Worm (Caenorhabditis elegans) whole organism, mixed stage, embryonic: ENCODE data around the gene F40F8.11.
"Not testable (repeated sequence)": the region's sequence is repeated elsewhere in the genome, so short reads cannot be mapped to it uniquely, and the experiment has no call there.

Experiments used
- M03D4.4 ChIP-seq: sonication (generic microtip); optimal IDR thresholded peaks from 2 replicates; lab custom pipeline; 2017; ENCODE audit warnings: mild to moderate bottlenecking, missing genetic modification characterization, missing compliant biosample characterization
- bed-3 ChIP-seq: fragments of 200-800 bp; sonication (Bioruptor generic); optimal IDR thresholded peaks from 3 replicates; lab custom pipeline; 2018; ENCODE audit warnings: mild to moderate bottlenecking, missing genetic modification characterization, moderate library complexity, missing compliant biosample characterization
- blmp-1 ChIP-seq: fragments of 150-350 bp; optimal IDR thresholded peaks from 2 replicates; lab custom pipeline; 2014; ENCODE audit warnings: missing biosample characterization, missing genetic modification characterization
- ceh-39 ChIP-seq: fragments of 150-350 bp; optimal IDR thresholded peaks from 2 replicates; lab custom pipeline; 2014; ENCODE audit warnings: missing biosample characterization, missing genetic modification characterization
- ceh-43 ChIP-seq: fragments of 200-800 bp; sonication (Bioruptor generic); optimal IDR thresholded peaks from 2 replicates; lab custom pipeline; 2018; ENCODE audit warnings: mild to moderate bottlenecking, missing genetic modification characterization, moderate library complexity, missing compliant biosample characterization
- ceh-83 ChIP-seq: fragments of 200-800 bp; sonication (Bioruptor generic); optimal IDR thresholded peaks from 2 replicates; lab custom pipeline; 2018; ENCODE audit warnings: mild to moderate bottlenecking, missing genetic modification characterization, missing compliant biosample characterization
- ces-1 ChIP-seq: fragments of 150-350 bp; optimal IDR thresholded peaks from 2 replicates; lab custom pipeline; 2014; ENCODE audit warnings: missing biosample characterization, missing genetic modification reagents, missing genetic modification characterization
- cnd-1 ChIP-seq: fragments of 200-800 bp; sonication (Bioruptor generic); optimal IDR thresholded peaks from 2 replicates; lab custom pipeline; 2018; ENCODE audit warnings: mild to moderate bottlenecking, missing genetic modification characterization, missing compliant biosample characterization
- elt-1 ChIP-seq: sonication (generic microtip); optimal IDR thresholded peaks from 2 replicates; lab custom pipeline; 2017; ENCODE audit warnings: missing genetic modification characterization, mild to moderate bottlenecking, missing compliant biosample characterization, antibody characterized with exemption, moderate library complexity, borderline replicate concordance; ENCODE audit not compliant: insufficient read depth
- elt-3 ChIP-seq: fragments of 150-350 bp; optimal IDR thresholded peaks from 2 replicates; lab custom pipeline; 2014; ENCODE audit warnings: missing biosample characterization, missing genetic modification characterization
- flh-1 ChIP-seq: fragments of 200-800 bp; sonication (Bioruptor generic); optimal IDR thresholded peaks from 2 replicates; lab custom pipeline; 2018; ENCODE audit warnings: mild to moderate bottlenecking, missing genetic modification characterization, moderate library complexity, missing compliant biosample characterization
- ham-2 ChIP-seq: fragments of 200-800 bp; sonication (Bioruptor generic); optimal IDR thresholded peaks from 2 replicates; lab custom pipeline; 2018; ENCODE audit warnings: mild to moderate bottlenecking, missing genetic modification characterization, missing compliant biosample characterization
- hlh-1 ChIP-seq: fragments of 150-350 bp; optimal IDR thresholded peaks from 2 replicates; lab custom pipeline; 2014; ENCODE audit warnings: missing biosample characterization, missing genetic modification reagents, missing genetic modification characterization
- lin-32 ChIP-seq: fragments of 200-800 bp; sonication (Bioruptor generic); optimal IDR thresholded peaks from 2 replicates; lab custom pipeline; 2018; ENCODE audit warnings: mild to moderate bottlenecking, missing genetic modification characterization, missing compliant biosample characterization
- lsy-2 ChIP-seq: fragments of 150-350 bp; optimal IDR thresholded peaks from 2 replicates; lab custom pipeline; 2014; ENCODE audit warnings: missing biosample characterization, missing genetic modification characterization
- mab-5 ChIP-seq: fragments of 150-350 bp; optimal IDR thresholded peaks from 2 replicates; lab custom pipeline; 2014; ENCODE audit warnings: missing biosample characterization, missing genetic modification characterization
- mep-1 ChIP-seq: fragments of 150-350 bp; optimal IDR thresholded peaks from 2 replicates; lab custom pipeline; 2017; ENCODE audit warnings: missing biosample characterization, missing genetic modification reagents, missing genetic modification characterization, inconsistent platforms
- mls-2 ChIP-seq: sonication (generic microtip); optimal IDR thresholded peaks from 2 replicates; lab custom pipeline; 2016; ENCODE audit warnings: mild to moderate bottlenecking, missing genetic modification characterization, moderate library complexity, missing compliant biosample characterization
- nhr-237 ChIP-seq: fragments of 150-350 bp; optimal IDR thresholded peaks from 2 replicates; lab custom pipeline; 2014; ENCODE audit warnings: missing biosample characterization, missing genetic modification characterization
- nhr-28 ChIP-seq: fragments of 150-350 bp; optimal IDR thresholded peaks from 2 replicates; lab custom pipeline; 2014; ENCODE audit warnings: missing biosample characterization, missing genetic modification characterization
- pha-4 ChIP-seq: fragments of 150-350 bp; optimal IDR thresholded peaks from 2 replicates; lab custom pipeline; 2018; ENCODE audit warnings: missing biosample characterization, missing genetic modification reagents, missing genetic modification characterization
- sem-2 ChIP-seq: fragments of 200-800 bp; sonication (Bioruptor generic); optimal IDR thresholded peaks from 2 replicates; lab custom pipeline; 2018; ENCODE audit warnings: mild to moderate bottlenecking, missing genetic modification characterization, missing compliant biosample characterization
- snpc-4 ChIP-seq: fragments of 150-350 bp; optimal IDR thresholded peaks from 2 replicates; lab custom pipeline; 2014; ENCODE audit warnings: missing biosample characterization, missing genetic modification characterization
- sptf-1 ChIP-seq: sonication (generic microtip); optimal IDR thresholded peaks from 2 replicates; lab custom pipeline; 2017; ENCODE audit warnings: mild to moderate bottlenecking, missing genetic modification characterization, moderate library complexity, missing compliant biosample characterization
- unc-120 ChIP-seq: sonication (generic microtip); optimal IDR thresholded peaks from 2 replicates; lab custom pipeline; 2017; ENCODE audit warnings: missing genetic modification characterization, missing compliant biosample characterization; ENCODE audit not compliant: poor library complexity, severe bottlenecking
- unc-39 ChIP-seq: fragments of 150-350 bp; optimal IDR thresholded peaks from 2 replicates; lab custom pipeline; 2014; ENCODE audit warnings: missing biosample characterization, missing genetic modification characterization
- unc-62 ChIP-seq: fragments of 150-350 bp; optimal IDR thresholded peaks from 2 replicates; lab custom pipeline; 2014; ENCODE audit warnings: missing biosample characterization, missing genetic modification reagents, missing genetic modification characterization
- zip-8 ChIP-seq: fragments of 150-350 bp; optimal IDR thresholded peaks from 2 replicates; lab custom pipeline; 2014; ENCODE audit warnings: missing biosample characterization, missing genetic modification characterization

Gene F40F8.11

DNA sequence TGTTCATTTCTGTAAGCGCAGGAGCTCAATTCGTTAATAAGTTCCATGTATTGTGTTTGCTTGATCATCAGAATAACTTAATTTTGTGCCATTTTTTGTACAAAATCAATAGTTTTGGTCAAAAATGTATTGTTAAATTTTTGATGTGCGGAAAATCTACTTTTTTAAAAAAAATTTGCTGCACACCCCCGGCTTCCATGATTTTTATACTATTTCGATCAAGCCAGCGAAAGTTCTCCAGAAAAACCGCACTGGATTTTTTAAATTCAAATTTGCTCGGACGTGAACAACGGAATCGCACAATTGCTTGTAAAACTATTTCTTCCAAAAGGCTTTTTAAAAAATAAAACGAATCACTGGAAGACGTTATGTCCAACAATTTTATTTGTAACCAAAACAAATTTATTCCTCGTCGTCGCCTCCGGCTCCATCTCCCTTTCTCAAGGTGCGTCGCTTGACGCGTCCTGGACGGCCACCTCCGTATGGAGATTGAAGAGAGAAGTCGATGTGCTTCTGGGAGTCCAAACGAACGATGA lies 7.3 kb downstream of the F40F8.11 start:
- TF ChIP-seq cnd-1 (tag; lab: Kevin White, UChicago) (no peak), mls-2 (tag; lab: Kevin White, UChicago) (no peak), unc-120 (tag; lab: Kevin White, UChicago) (no peak)
- TF ChIP-seq, all 35 proteins: peak for 0

DNA sequence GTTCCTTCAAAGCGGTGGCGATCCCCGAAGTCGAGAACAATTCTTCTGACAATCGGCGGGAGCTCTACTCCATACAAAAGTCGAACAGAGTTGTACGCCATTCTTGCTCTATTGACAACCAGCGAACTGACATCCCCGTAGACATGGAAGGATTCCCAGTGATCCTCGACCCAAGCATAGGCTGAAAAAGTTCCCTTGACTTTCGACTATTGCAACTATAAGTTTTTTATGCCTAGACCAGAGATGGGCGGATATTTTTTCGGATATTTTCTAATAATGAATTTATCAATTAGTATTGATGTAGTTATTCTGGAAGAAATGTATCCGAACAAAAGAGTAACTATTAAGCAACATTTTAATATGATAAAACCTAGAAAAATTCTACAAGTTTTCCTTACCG lies 10.6 kb downstream of the F40F8.11 start, which contains the start of gene W10C6.2:
Gene W10C6.2 (minus strand): TSS at position 101 of the 400 bp plus-strand sequence.
- TF ChIP-seq ham-2; nhr-237 (tag; lab: Kevin White, UChicago); cnd-1 (tag; lab: Kevin White, UChicago): not testable (repeated sequence)
- TF ChIP-seq, all 35 proteins: peak for 0; not testable (repeated sequence) for 35

ce11 chrII:11112419-11112818 lies 20.0 kb downstream of the F40F8.11 start, which contains the start of gene mat-2:
Gene mat-2 (plus strand): TSS chrII:11112719.
- TF ChIP-seq snpc-4 (tag; lab: Kevin White, UChicago) (no peak), nhr-28 (tag; lab: Kevin White, UChicago) (no peak), bed-3 (GFP tag; lab: Kevin White, UChicago) (no peak), mab-5 (no peak), ceh-39 (no peak), elt-3 (no peak), cnd-1 (tag; lab: Kevin White, UChicago) (no peak), ceh-43 (GFP tag; lab: Kevin White, UChicago) (no peak), unc-39 (tag; lab: Kevin White, UChicago) (no peak), elt-1 (no peak), ces-1 (GFP tag; lab: Kevin White, UChicago) (no peak), mep-1 (tag; lab: Kevin White, UChicago) (no peak), zip-8 (tag; lab: Kevin White, UChicago) (no peak), lin-32 (GFP tag; lab: Kevin White, UChicago) (no peak), ham-2 (no peak), M03D4.4 (tag; lab: Kevin White, UChicago) (no peak), lsy-2 (tag; lab: Kevin White, UChicago) (no peak), hlh-1 (tag; lab: Kevin White, UChicago) (no peak)

DNA sequence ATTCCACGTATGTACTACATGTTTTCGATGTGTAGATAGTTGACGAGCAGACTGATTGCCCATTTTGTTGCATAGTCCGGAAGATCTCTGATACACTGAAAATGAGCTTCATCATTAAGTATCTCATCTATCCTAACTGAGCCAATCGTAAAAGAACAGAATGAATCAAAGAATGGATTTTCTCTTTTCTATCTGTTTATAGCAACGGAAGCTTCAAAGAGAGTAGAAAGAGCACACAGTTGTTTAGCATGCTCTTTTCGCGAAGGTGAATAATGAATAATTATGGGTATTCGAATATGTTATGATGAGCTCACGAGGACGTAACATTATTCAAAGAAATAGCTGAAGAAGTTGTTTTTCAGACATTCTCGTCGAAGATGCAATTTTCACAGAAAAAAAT lies 21.3 kb downstream of the F40F8.11 start, which contains the start of gene glb-4:
Gene glb-4 (minus strand): TSS at position 101 of the 400 bp plus-strand sequence.
- TF ChIP-seq bed-3 (GFP tag; lab: Kevin White, UChicago) (no peak), mep-1 (tag; lab: Kevin White, UChicago) (no peak), ceh-83 (GFP tag; lab: Kevin White, UChicago) (no peak), sptf-1 (tag; lab: Kevin White, UChicago) (no peak), nhr-237 (tag; lab: Kevin White, UChicago) (no peak), flh-1 (GFP tag; lab: Kevin White, UChicago) (no peak), sem-2 (GFP tag; lab: Kevin White, UChicago) (no peak), ces-1 (GFP tag; lab: Kevin White, UChicago) (no peak), unc-39 (tag; lab: Kevin White, UChicago) (no peak)

- TF ChIP-seq mep-1 (tag; lab: Kevin White, UChicago): no peak
- TF ChIP-seq blmp-1: no peak
- no peak for TF ChIP-seq unc-62
- TF ChIP-seq cnd-1 (tag; lab: Kevin White, UChicago): no peak
- no peak for TF ChIP-seq snpc-4 (tag; lab: Kevin White, UChicago)
- no peak for TF ChIP-seq ceh-83 (GFP tag; lab: Kevin White, UChicago)
- TF ChIP-seq flh-1 (GFP tag; lab: Kevin White, UChicago): no peak
Measured at ce11 chrII:11110419-11110818, 22.0 kb downstream of the F40F8.11 start.

DNA sequence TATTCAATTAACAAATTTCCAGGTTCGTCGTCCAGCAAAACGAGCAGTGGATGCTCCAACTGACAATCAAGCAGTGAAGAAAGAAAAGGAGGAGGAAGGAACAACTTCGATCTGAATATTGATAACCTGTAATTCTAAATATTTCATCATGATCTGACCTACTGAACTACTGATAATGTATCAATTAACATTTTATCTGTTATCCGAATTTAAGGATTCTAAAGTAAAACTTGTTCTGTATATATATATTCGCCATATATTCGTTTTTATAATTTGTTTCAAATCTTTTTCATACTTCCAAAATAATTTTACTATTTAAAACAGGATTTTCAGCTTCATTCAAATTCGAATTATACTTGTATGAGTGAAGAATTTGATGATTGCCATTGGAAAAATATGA lies 24.6 kb downstream of the F40F8.11 start, which contains the start of gene apc-17:
Gene apc-17 (plus strand): TSS at position 301 of the 400 bp plus-strand sequence.
- TF ChIP-seq mab-5 (no peak), ceh-39 (no peak), pha-4 (tag; lab: Kevin White, UChicago) (no peak), ces-1 (GFP tag; lab: Kevin White, UChicago) (no peak), mls-2 (tag; lab: Kevin White, UChicago) (no peak), M03D4.4 (tag; lab: Kevin White, UChicago) (no peak)
